Worm (Caenorhabditis elegans) whole organism, early embryonic: ENCODE measurements around the gene str-39.

Experiments used
- B0310.2 ChIP-seq: sonication (generic microtip); optimal IDR thresholded peaks from 2 replicates; lab custom pipeline; 2016; ENCODE audit warnings: mild to moderate bottlenecking, missing genetic modification characterization, missing compliant biosample characterization
- F13C5.2 ChIP-seq: sonication (generic microtip); optimal IDR thresholded peaks from 2 replicates; lab custom pipeline; 2017; ENCODE audit warnings: mild to moderate bottlenecking, missing genetic modification characterization, inconsistent platforms, missing compliant biosample characterization
- aly-1 ChIP-seq: sonication (generic microtip); optimal IDR thresholded peaks from 2 replicates; lab custom pipeline; 2016; ENCODE audit warnings: missing genetic modification characterization, missing compliant biosample characterization
- ama-1 ChIP-seq: fragments of 150-350 bp; optimal IDR thresholded peaks from 2 replicates; lab custom pipeline; 2014
- ceh-36 ChIP-seq: sonication (generic microtip); optimal IDR thresholded peaks from 2 replicates; lab custom pipeline; 2016; ENCODE audit warnings: missing genetic modification characterization, inconsistent platforms, missing compliant biosample characterization
- ets-7 ChIP-seq: sonication (generic microtip); optimal IDR thresholded peaks from 2 replicates; lab custom pipeline; 2016; ENCODE audit warnings: missing genotype, missing genetic modification characterization, missing compliant biosample characterization
- flt-1 ChIP-seq: fragments of 200-800 bp; sonication (Bioruptor generic); IDR thresholded peaks from 2 replicates; pipeline ENCODE4 v1.3.6; 2022; ENCODE audit warnings: missing genetic modification characterization, missing compliant biosample characterization
- hmbx-1 ChIP-seq: sonication (generic microtip); optimal IDR thresholded peaks from 2 replicates; lab custom pipeline; 2016; ENCODE audit warnings: mild to moderate bottlenecking, missing genetic modification characterization, missing compliant biosample characterization
- sea-1 ChIP-seq: fragments of 200-800 bp; sonication (Bioruptor generic); conservative IDR thresholded peaks from 2 replicates; pipeline ENCODE4 v1.3.6; 2022; ENCODE audit warnings: missing genetic modification characterization, missing compliant biosample characterization
- tbx-37 ChIP-seq: fragments of 200-800 bp; sonication (Bioruptor generic); conservative IDR thresholded peaks from 2 replicates; pipeline ENCODE4 v1.3.6; 2022; ENCODE audit warnings: missing genetic modification reagents, missing genetic modification characterization, missing compliant biosample characterization

DNA sequence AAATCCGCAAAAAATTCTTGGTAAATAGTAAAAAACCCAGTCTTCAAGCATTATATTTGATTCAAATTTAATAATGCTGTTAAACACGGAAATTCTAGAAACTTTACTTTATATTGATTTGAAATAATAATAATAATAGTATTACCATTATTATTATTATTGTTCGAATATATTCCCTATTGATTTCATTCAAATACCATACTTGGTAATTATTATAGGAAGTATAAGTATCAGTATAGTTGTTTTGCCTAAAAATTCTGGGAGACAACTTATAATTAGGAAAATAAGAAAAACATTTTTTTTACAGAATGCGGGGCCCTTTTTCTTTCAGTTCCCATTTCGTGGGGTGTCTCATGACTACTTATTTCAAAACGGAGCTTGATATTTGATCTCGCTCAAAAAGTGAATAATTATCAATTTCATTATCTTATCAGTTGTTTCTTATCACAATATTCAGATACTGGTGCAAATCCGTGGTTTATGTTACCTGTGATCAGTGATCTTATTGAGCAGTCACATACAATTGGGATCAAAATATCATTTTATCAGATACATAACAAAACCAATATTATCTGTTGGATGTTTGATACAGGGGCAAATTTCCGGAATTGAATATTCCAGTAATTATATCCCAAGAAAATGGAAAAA lies 31.3 kb downstream of the str-39 start, which contains the start of gene srj-49:
- TF ChIP-seq ama-1 (lab: Kevin White, UChicago) (no peak), flt-1 (GFP tag; lab: Robert Waterston, UW) (no peak), hmbx-1 (tag; lab: Kevin White, UChicago) (no peak), ceh-36 (tag; lab: Kevin White, UChicago) (no peak), B0310.2 (no peak), tbx-37 (GFP tag; lab: Robert Waterston, UW) (no peak), sea-1 (GFP tag; lab: Robert Waterston, UW) (no peak), F13C5.2 (tag; lab: Kevin White, UChicago) (no peak), aly-1 (tag; lab: Kevin White, UChicago) (no peak), ets-7 (no peak)
